Fruit fly (Drosophila melanogaster): Measurements from ENCODE around the gene CG2116.

CG2116 gene

DNA sequence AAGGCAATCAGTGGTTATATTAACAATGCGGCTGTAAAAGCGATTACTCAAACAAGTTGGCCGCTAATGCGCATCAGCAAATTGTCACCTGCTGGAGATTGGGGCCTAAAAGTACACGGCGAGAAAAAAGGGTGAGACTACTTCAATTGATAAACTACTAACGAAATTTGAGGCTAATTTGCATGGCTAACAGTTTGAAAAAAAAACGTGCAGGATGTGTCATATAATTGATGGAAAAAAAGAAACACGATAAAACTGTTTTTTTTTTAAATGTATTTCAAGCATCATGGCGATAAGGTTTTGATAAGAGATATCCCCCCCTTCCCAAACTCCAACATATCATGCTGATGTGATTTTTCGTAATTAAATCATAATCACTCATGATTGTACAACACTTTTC, 16.9 kb upstream of the CG2116 start (continued):
- TF ChIP-seq jumu (GFP tag; optimal IDR thresholded peaks at IDR 0.05) (peak; percentile 7), CG16815 (GFP tag; optimal IDR thresholded peaks at IDR 0.05) (no peak), schlank (tag; optimal IDR thresholded peaks at IDR 0.05) (peak; percentile 20), GATAe (GFP tag; conservative IDR thresholded peaks at IDR 0.05) (peak; percentile 70), Dip3 (GFP tag; optimal IDR thresholded peaks at IDR 0.05) (peak; percentile 2), CG9215 (GFP tag; IDR thresholded peaks at IDR 0.05) (0 out of 2 replicates have a peak, but pooled peaks have one; percentile 15), CG11398 (GFP tag; optimal IDR thresholded peaks at IDR 0.05) (no peak), CG7786 (GFP tag; optimal IDR thresholded peaks at IDR 0.05) (peak; percentile 4), HHEX (GFP tag; optimal IDR thresholded peaks at IDR 0.05) (peak; percentile 44), al (GFP tag; IDR thresholded peaks at IDR 0.05) (peak; percentile 47), CG12659 (GFP tag; optimal IDR thresholded peaks at IDR 0.05) (peak; percentile 35), BtbVII (GFP tag; optimal IDR thresholded peaks at IDR 0.05) (peak; percentile 34), Sox102F (GFP tag; optimal IDR thresholded peaks at IDR 0.05) (peak; percentile 1), CG9932 (GFP tag; IDR thresholded peaks at IDR 0.05) (peak; percentile 52), fd3F (GFP tag; optimal IDR thresholded peaks at IDR 0.05) (peak; percentile 10), E2f2 (GFP tag; IDR thresholded peaks at IDR 0.05) (no peak), HLH54F (GFP tag; optimal IDR thresholded peaks at IDR 0.05) (no peak), pb (GFP tag; optimal IDR thresholded peaks at IDR 0.05) (peak; percentile 17), caup (GFP tag; optimal IDR thresholded peaks at IDR 0.05; ENCODE audit: severe bottlenecking) (peak; percentile 46), MBD-R2 (GFP tag; IDR thresholded peaks at IDR 0.05) (peak; percentile 29; the same call in 1 of the 2 replicates), CG13775 (GFP tag; optimal IDR thresholded peaks at IDR 0.05) (peak; percentile 32), shn (GFP tag; optimal IDR thresholded peaks at IDR 0.05) (no peak), CG18619 (GFP tag; optimal IDR thresholded peaks at IDR 0.05) (peak; percentile 18), wdn (GFP tag; IDR thresholded peaks at IDR 0.05) (0 out of 2 replicates have a peak, but pooled peaks have one; percentile 22), unpg (GFP tag; optimal IDR thresholded peaks at IDR 0.05) (peak; percentile 30), Hr3 (GFP tag; optimal IDR thresholded peaks at IDR 0.05) (no peak), trh (GFP tag; optimal IDR thresholded peaks at IDR 0.05) (no peak), CG3281 (GFP tag; optimal IDR thresholded peaks at IDR 0.05) (peak; percentile 56), Meics (GFP tag; optimal IDR thresholded peaks at IDR 0.05) (peak; percentile 67), CG31365 (tag; optimal IDR thresholded peaks at IDR 0.05) (no peak), CG11504 (tag; optimal IDR thresholded peaks at IDR 0.05) (peak; percentile 46), Poxn (GFP tag; IDR thresholded peaks at IDR 0.05) (0 out of 2 replicates have a peak, but pooled peaks have one; percentile 11), hkb (optimal IDR thresholded peaks at IDR 0.05) (no peak), hkb (GFP tag; IDR thresholded peaks at IDR 0.05) (peak; percentile 39; the same call in 1 of the 2 replicates), Ada2b (GFP tag; IDR thresholded peaks at IDR 0.05) (peak; percentile 16; the same call in 1 of the 2 replicates), Ptx1 (GFP tag; IDR thresholded peaks at IDR 0.05) (peak; percentile 46; the same call in 1 of the 2 replicates), tap (tag; optimal IDR thresholded peaks at IDR 0.05) (no peak), zfh2 (GFP tag; optimal IDR thresholded peaks at IDR 0.05) (peak; percentile 3), fu2 (GFP tag; optimal IDR thresholded peaks at IDR 0.05) (peak; percentile 2), fd64A (GFP tag; optimal IDR thresholded peaks at IDR 0.05) (no peak), Fer1 (GFP tag; optimal IDR thresholded peaks at IDR 0.05) (peak; percentile 62), esg (GFP tag; conservative IDR thresholded peaks at IDR 0.05) (peak; percentile 36; the same call in 1 of the 2 replicates), Side (GFP tag; optimal IDR thresholded peaks at IDR 0.05) (peak; percentile 8), nau (GFP tag; optimal IDR thresholded peaks at IDR 0.05) (peak; percentile 27), Atf6 (GFP tag; IDR thresholded peaks at IDR 0.05) (peak; percentile 57; the same call in 1 of the 2 replicates), bab2 (GFP tag; optimal IDR thresholded peaks at IDR 0.05) (peak; percentile 30), sens (GFP tag) (peak; percentile 47), lmd (GFP tag; IDR thresholded peaks at IDR 0.05) (peak; percentile 36; the same call in 1 of the 2 replicates), CG18599 (GFP tag; optimal IDR thresholded peaks at IDR 0.05) (peak; percentile 59), CG11696 (GFP tag; IDR thresholded peaks at IDR 0.05) (no peak), NfI (GFP tag; optimal IDR thresholded peaks at IDR 0.05) (peak; percentile 39)
